Fruit fly (Drosophila melanogaster) whole organism, embryonic: Measurements from ENCODE around the gene CG7309.
A peak's percentile ranks its signal among the peaks of the same experiment; 100 is the strongest.

Source experiments
- B-H2 ChIP-seq: fragments of 200-800 bp; sonication (Bioruptor generic); optimal IDR thresholded peaks from 2 replicates; lab custom pipeline; 2018; ENCODE audit warnings: missing biosample characterization, mild to moderate bottlenecking, missing genetic modification characterization
- C15 ChIP-seq: fragments of 200-800 bp; sonication (Bioruptor generic); IDR thresholded peaks from 3 replicates; pipeline ENCODE4 v1.3.6; 2022; ENCODE audit warnings: missing biosample characterization, missing genetic modification characterization
- CG10209 ChIP-seq: fragments of 200-800 bp; sonication (Bioruptor generic); optimal IDR thresholded peaks from 3 replicates; lab custom pipeline; 2017; ENCODE audit warnings: missing biosample characterization, mild to moderate bottlenecking, missing genetic modification characterization, missing genetic modification reagents
- CG10274 ChIP-seq: fragments of 200-800 bp; sonication (Bioruptor generic); optimal IDR thresholded peaks from 3 replicates; lab custom pipeline; 2017; ENCODE audit warnings: missing biosample characterization, mild to moderate bottlenecking, missing genetic modification characterization
- CG11560 ChIP-seq: fragments of 200-800 bp; sonication (Bioruptor generic); IDR thresholded peaks from 3 replicates; pipeline ENCODE4 v1.3.6; 2022; ENCODE audit warnings: missing biosample characterization, missing genetic modification characterization
- CG13424 ChIP-seq: fragments of 200-800 bp; sonication (Bioruptor generic); optimal IDR thresholded peaks from 2 replicates; lab custom pipeline; 2019; ENCODE audit warnings: missing biosample characterization, mild to moderate bottlenecking, missing genetic modification characterization, moderate library complexity
- CG15479 ChIP-seq: fragments of 200-800 bp; sonication (Bioruptor generic); optimal IDR thresholded peaks from 3 replicates; lab custom pipeline; 2019; ENCODE audit warnings: missing biosample characterization, mild to moderate bottlenecking, missing genetic modification characterization, moderate library complexity
- CG16863 ChIP-seq: fragments of 200-800 bp; sonication (Bioruptor generic); optimal IDR thresholded peaks from 3 replicates; lab custom pipeline; 2016; ENCODE audit warnings: missing biosample characterization, missing genetic modification characterization
- CG17359 ChIP-seq: fragments of 200-800 bp; sonication (Bioruptor generic); optimal IDR thresholded peaks from 3 replicates; lab custom pipeline; 2018; ENCODE audit warnings: missing biosample characterization, mild to moderate bottlenecking, missing genetic modification characterization, moderate library complexity
- CG17385 ChIP-seq: fragments of 200-800 bp; sonication (Bioruptor generic); optimal IDR thresholded peaks from 3 replicates; lab custom pipeline; 2018; ENCODE audit warnings: missing biosample characterization, mild to moderate bottlenecking, missing genetic modification characterization
- CG17568 ChIP-seq: fragments of 200-800 bp; sonication (Bioruptor generic); optimal IDR thresholded peaks from 2 replicates; lab custom pipeline; 2018; ENCODE audit warnings: missing biosample characterization, mild to moderate bottlenecking, missing genetic modification characterization, moderate library complexity
- CG17802 ChIP-seq: fragments of 200-800 bp; sonication (Bioruptor generic); optimal IDR thresholded peaks from 2 replicates; lab custom pipeline; 2018; ENCODE audit warnings: missing biosample characterization, mild to moderate bottlenecking, missing genetic modification characterization, moderate library complexity
- CG3065 ChIP-seq: fragments of 200-800 bp; sonication (Bioruptor generic); optimal IDR thresholded peaks from 2 replicates; lab custom pipeline; 2016; ENCODE audit warnings: missing biosample characterization, missing genetic modification characterization
- CG3163 ChIP-seq: fragments of 200-800 bp; sonication (Bioruptor generic); optimal IDR thresholded peaks from 3 replicates; lab custom pipeline; 2016; ENCODE audit warnings: missing biosample characterization, missing genetic modification characterization
- CG32532 ChIP-seq: fragments of 200-800 bp; sonication (Bioruptor generic); IDR thresholded peaks from 2 replicates; pipeline ENCODE4 v1.3.6; 2022; ENCODE audit warnings: missing biosample characterization, missing genetic modification characterization
- CG33213 ChIP-seq: fragments of 200-800 bp; sonication (Bioruptor generic); optimal IDR thresholded peaks from 3 replicates; lab custom pipeline; 2016; ENCODE audit warnings: missing biosample characterization, missing genetic modification characterization
- CG4282 ChIP-seq: fragments of 200-800 bp; sonication (Bioruptor generic); optimal IDR thresholded peaks from 2 replicates; lab custom pipeline; 2016; ENCODE audit warnings: missing biosample characterization, missing genetic modification characterization
- CG4820 ChIP-seq: fragments of 200-800 bp; sonication (Bioruptor generic); optimal IDR thresholded peaks from 3 replicates; lab custom pipeline; 2016; ENCODE audit warnings: missing biosample characterization, missing genetic modification characterization
- CG7928 ChIP-seq: fragments of 200-800 bp; sonication (Bioruptor generic); optimal IDR thresholded peaks from 2 replicates; lab custom pipeline; 2017; ENCODE audit warnings: missing biosample characterization, mild to moderate bottlenecking, missing genetic modification characterization
- CG8359 ChIP-seq: fragments of 200-800 bp; sonication (Bioruptor generic); optimal IDR thresholded peaks from 2 replicates; lab custom pipeline; 2017; ENCODE audit warnings: missing biosample characterization, mild to moderate bottlenecking, missing genetic modification characterization, borderline replicate concordance
- CG8765 ChIP-seq: fragments of 200-800 bp; sonication (Bioruptor generic); IDR thresholded peaks from 2 replicates; pipeline ENCODE4 v1.3.6; 2022; ENCODE audit warnings: missing biosample characterization, missing genetic modification characterization
- CG8924 ChIP-seq: fragments of 200-800 bp; optimal IDR thresholded peaks from 3 replicates; lab custom pipeline; 2019; ENCODE audit warnings: missing biosample characterization, mild to moderate bottlenecking, missing genetic modification characterization, moderate library complexity
- CG9876 ChIP-seq: fragments of 200-800 bp; sonication (Bioruptor generic); optimal IDR thresholded peaks from 2 replicates; lab custom pipeline; 2016; ENCODE audit warnings: missing biosample characterization, missing genetic modification characterization
- D19A ChIP-seq: fragments of 200-800 bp; optimal IDR thresholded peaks from 3 replicates; lab custom pipeline; 2019; ENCODE audit warnings: missing biosample characterization, mild to moderate bottlenecking, missing genetic modification characterization, moderate library complexity
- D19B ChIP-seq: fragments of 200-800 bp; sonication (Bioruptor generic); optimal IDR thresholded peaks from 2 replicates; lab custom pipeline; 2017; ENCODE audit warnings: missing biosample characterization, mild to moderate bottlenecking, missing genetic modification characterization
- Dbx ChIP-seq: fragments of 200-800 bp; sonication (Bioruptor generic); IDR thresholded peaks from 3 replicates; pipeline ENCODE4 v1.3.6; 2022; ENCODE audit warnings: missing biosample characterization, missing genetic modification characterization
- Drgx ChIP-seq: fragments of 200-800 bp; sonication (Bioruptor generic); IDR thresholded peaks from 2 replicates; pipeline ENCODE4 v1.3.6; 2022; ENCODE audit warnings: missing biosample characterization, missing genetic modification characterization
- Ets97D ChIP-seq: fragments of 200-800 bp; sonication (Bioruptor generic); optimal IDR thresholded peaks from 3 replicates; lab custom pipeline; 2016; ENCODE audit warnings: missing biosample characterization, missing genetic modification characterization
- Mad ChIP-seq: fragments of 200-800 bp; sonication (Bioruptor generic); optimal IDR thresholded peaks from 2 replicates; lab custom pipeline; 2016; ENCODE audit warnings: missing biosample characterization, missing genetic modification characterization
- Pdp1 ChIP-seq, 2 experiments: fragments of 200-800 bp; sonication (Bioruptor generic); optimal IDR thresholded peaks; 3 replicates each; lab custom pipeline; 2016; ENCODE audit warnings: missing biosample characterization in 2 of 2, missing genetic modification characterization in 2 of 2, mild to moderate bottlenecking in 1 of 2, moderate library complexity in 1 of 2
- Ptx1 ChIP-seq: fragments of 200-800 bp; sonication (Bioruptor generic); IDR thresholded peaks from 2 replicates; pipeline ENCODE4 v1.3.6; 2022; ENCODE audit warnings: missing biosample characterization, missing genetic modification characterization
- Sry-δ ChIP-seq: fragments of 200-800 bp; sonication (Bioruptor generic); optimal IDR thresholded peaks from 2 replicates; lab custom pipeline; 2016; ENCODE audit warnings: missing biosample characterization, missing genetic modification characterization
- Stat92E ChIP-seq, 3 experiments: fragments of >200 bp in 2 of 3; fragments of 200-800 bp in 1 of 3; sonication (Bioruptor generic) in 1 of 3; optimal IDR thresholded peaks; 2 replicates each; lab custom pipeline; 2017 to 2019; ENCODE audit warnings: missing biosample characterization in 3 of 3, missing genetic modification characterization in 3 of 3, mild to moderate bottlenecking in 1 of 3, moderate library complexity in 1 of 3
- TFAM ChIP-seq: fragments of 200-800 bp; sonication (Bioruptor generic); optimal IDR thresholded peaks from 2 replicates; lab custom pipeline; 2017; ENCODE audit warnings: missing biosample characterization, missing genetic modification characterization, inconsistent platforms
- bigmax ChIP-seq: fragments of 200-800 bp; sonication (Bioruptor generic); optimal IDR thresholded peaks from 2 replicates; lab custom pipeline; 2018; ENCODE audit warnings: missing biosample characterization, mild to moderate bottlenecking, missing genetic modification characterization
- chinmo ChIP-seq: fragments of 200-800 bp; sonication (Bioruptor generic); IDR thresholded peaks from 4 replicates; pipeline ENCODE4 v1.3.6; 2022; ENCODE audit warnings: missing biosample characterization, missing genetic modification characterization; ENCODE audit not compliant: partially characterized antibody
- dati ChIP-seq: fragments of 200-800 bp; sonication (Bioruptor generic); IDR thresholded peaks from 2 replicates; pipeline ENCODE4 v1.3.6; 2022; ENCODE audit warnings: missing biosample characterization, missing genetic modification characterization
- dimm ChIP-seq: fragments of 200-800 bp; sonication (Bioruptor generic); IDR thresholded peaks from 2 replicates; pipeline ENCODE4 v1.3.6; 2022; ENCODE audit warnings: missing biosample characterization, missing genetic modification characterization
- fd96Cb ChIP-seq: fragments of 200-800 bp; sonication (Bioruptor generic); optimal IDR thresholded peaks from 2 replicates; lab custom pipeline; 2018; ENCODE audit warnings: missing biosample characterization, mild to moderate bottlenecking, missing genetic modification characterization, moderate library complexity
- gfzf ChIP-seq: fragments of 200-800 bp; sonication (Bioruptor generic); optimal IDR thresholded peaks from 2 replicates; lab custom pipeline; 2016; ENCODE audit warnings: missing biosample characterization, mild to moderate bottlenecking, missing genetic modification characterization, moderate library complexity
- grn ChIP-seq: fragments of 200-800 bp; sonication (Bioruptor generic); optimal IDR thresholded peaks from 3 replicates; lab custom pipeline; 2017; ENCODE audit warnings: missing biosample characterization, missing genetic modification characterization
- knrl ChIP-seq: fragments of 200-800 bp; sonication (Bioruptor generic); IDR thresholded peaks from 3 replicates; pipeline ENCODE4 v1.3.6; 2022; ENCODE audit warnings: missing biosample characterization, missing genetic modification characterization; ENCODE audit not compliant: partially characterized antibody
- lilli ChIP-seq: fragments of 200-800 bp; sonication (Bioruptor generic); optimal IDR thresholded peaks from 3 replicates; lab custom pipeline; 2016; ENCODE audit warnings: missing biosample characterization, missing genetic modification characterization
- oc ChIP-seq: fragments of 200-800 bp; sonication (Bioruptor generic); optimal IDR thresholded peaks from 2 replicates; lab custom pipeline; 2018; ENCODE audit warnings: missing biosample characterization, mild to moderate bottlenecking, missing genetic modification characterization, moderate library complexity
- onecut ChIP-seq: fragments of 200-800 bp; sonication (Bioruptor generic); IDR thresholded peaks from 2 replicates; pipeline ENCODE4 v1.3.6; 2022; ENCODE audit warnings: missing biosample characterization, missing genetic modification characterization
- pan ChIP-seq, 4 experiments: fragments of >200 bp in 3 of 4; fragments of 200-800 bp in 1 of 4; sonication (Bioruptor generic) in 1 of 4; optimal IDR thresholded peaks in 3 of 4; IDR thresholded peaks in 1 of 4; 2 replicates each; pipeline versions ENCODE4 v1.3.6 to Lab custom; 2017 to 2022; ENCODE audit warnings: missing biosample characterization in 2 of 4, missing genetic modification characterization in 2 of 4, mixed read lengths in 1 of 4
- pfk ChIP-seq: fragments of 200-800 bp; sonication (Bioruptor generic); optimal IDR thresholded peaks from 2 replicates; lab custom pipeline; 2018; ENCODE audit warnings: missing biosample characterization, mild to moderate bottlenecking, missing genetic modification characterization, moderate library complexity
- prd ChIP-seq, 3 experiments: fragments of >200 bp in 2 of 3; fragments of 200-800 bp in 1 of 3; sonication (Bioruptor generic) in 1 of 3; optimal IDR thresholded peaks in 2 of 3; IDR thresholded peaks in 1 of 3; 2 replicates in 2 of 3; 3 replicates in 1 of 3; pipeline versions ENCODE4 v1.3.6 to Lab custom; 2017 to 2022; ENCODE audit warnings: missing biosample characterization in 1 of 3, missing genetic modification characterization in 1 of 3

Gene CG7309

dm6 chr2L:10856328-10856942 lies 52.3 kb downstream of the CG7309 start, which contains the start of gene Dnz1 (continued):
- TF ChIP-seq Dbx: peak; percentile 49; the same call in 2 of the 3 replicates
- TF ChIP-seq CG10209 (GFP tag; lab: Kevin White, UChicago): peak; percentile 25
- TF ChIP-seq CG7928 (GFP tag; lab: Kevin White, UChicago): peak; percentile 34
- no peak for TF ChIP-seq CG8765
- TF ChIP-seq dati (GFP tag; lab: Robert Waterston, UW): no peak
- no peak for TF ChIP-seq Stat92E (GFP tag; optimal IDR thresholded peaks at IDR 0.05; lab: Kevin White, UChicago)
- TF ChIP-seq CG8359 (GFP tag; lab: Kevin White, UChicago): no peak
- TF ChIP-seq oc (tag; lab: Kevin White, UChicago): peak; percentile 10
- peak; percentile 64 for TF ChIP-seq gfzf
- no peak for TF ChIP-seq CG15479
- TF ChIP-seq B-H2 (GFP tag; lab: Kevin White, UChicago): no peak
- peak; percentile 74 for TF ChIP-seq CG32532 (GFP tag; lab: Robert Waterston, UW)
- peak; percentile 76 for TF ChIP-seq Ptx1 (GFP tag; lab: Robert Waterston, UW)
- no peak for TF ChIP-seq CG3065 (GFP tag; lab: Kevin White, UChicago)
- TF ChIP-seq grn (GFP tag; lab: Kevin White, UChicago): no peak
- peak; percentile 35 for TF ChIP-seq CG8924
- TF ChIP-seq onecut: 0 out of 2 replicates have a peak, but pooled peaks have one; percentile 4
- no peak for TF ChIP-seq dimm (GFP tag; lab: Robert Waterston, UW)
- peak; percentile 70 for TF ChIP-seq lilli (GFP tag; lab: Kevin White, UChicago)
- no peak for TF ChIP-seq CG3163 (GFP tag; lab: Kevin White, UChicago)
- TF ChIP-seq chinmo: no peak
- TF ChIP-seq Drgx (GFP tag; lab: Robert Waterston, UW): peak; percentile 40; the same call in 1 of the 2 replicates
- TF ChIP-seq Sry-δ (GFP tag; lab: Kevin White, UChicago): no peak
- peak; percentile 20 for TF ChIP-seq CG4820 (GFP tag; lab: Kevin White, UChicago)
- no peak for TF ChIP-seq pfk
- TF ChIP-seq D19B: no peak
- TF ChIP-seq Ets97D: no peak
- peak; percentile 17 to 40 for TF ChIP-seq Pdp1 (GFP tag; optimal IDR thresholded peaks at IDR 0.05; lab: Kevin White, UChicago)
- TF ChIP-seq CG17359 (tag; lab: Kevin White, UChicago): peak; percentile 65
- TF ChIP-seq TFAM: no peak
- no peak for TF ChIP-seq CG10274
- no peak for TF ChIP-seq CG9876
- TF ChIP-seq CG17568: no peak
- TF ChIP-seq bigmax (GFP tag; lab: Kevin White, UChicago): no peak
- TF ChIP-seq CG16863 (GFP tag; lab: Kevin White, UChicago): no peak
- no peak for TF ChIP-seq pan (optimal IDR thresholded peaks at IDR 0.05; lab: Kevin White, UChicago)
- TF ChIP-seq pan (GFP tag; optimal IDR thresholded peaks at IDR 0.05 in 1 of 2, IDR thresholded peaks at IDR 0.05 in 1 of 2): peak in 1 of 2 experiments; percentile 47
- no peak for TF ChIP-seq CG17802 (tag; lab: Kevin White, UChicago)
- peak; percentile 23 for TF ChIP-seq D19A
- TF ChIP-seq CG4282 (GFP tag; lab: Kevin White, UChicago): no peak
- TF ChIP-seq CG13424: peak; percentile 60
- no peak for TF ChIP-seq C15 (GFP tag; lab: Robert Waterston, UW)
- TF ChIP-seq CG17385 (GFP tag; lab: Kevin White, UChicago): peak; percentile 15
- no peak; the same call in 2 of the 3 replicates for TF ChIP-seq CG11560 (tag; lab: Robert Waterston, UW)
- TF ChIP-seq prd (optimal IDR thresholded peaks at IDR 0.05; lab: Kevin White, UChicago): no peak
- TF ChIP-seq prd (GFP tag; IDR thresholded peaks at IDR 0.05; lab: Robert Waterston, UW): peak; percentile 58; the same call in 2 of the 3 replicates
- no peak for TF ChIP-seq CG33213
- no peak for TF ChIP-seq fd96Cb (tag; lab: Kevin White, UChicago)
- no peak for TF ChIP-seq knrl (GFP tag; lab: Robert Waterston, UW)
- TF ChIP-seq Mad (GFP tag; lab: Kevin White, UChicago): no peak
